Worm (Caenorhabditis elegans) whole organism, young adult: ENCODE results near the gene spo-11.

Experiments used
- B0019.2 ChIP-seq: fragments of 200-800 bp; sonication (Bioruptor generic); conservative IDR thresholded peaks from 2 replicates; pipeline ENCODE4 v1.3.6; 2022; ENCODE audit warnings: missing genetic modification reagents, missing genetic modification characterization, missing compliant biosample characterization
- B0261.1 ChIP-seq: sonication (generic microtip); optimal IDR thresholded peaks from 2 replicates; lab custom pipeline; 2016; ENCODE audit warnings: mild to moderate bottlenecking, missing genetic modification characterization, moderate library complexity, missing compliant biosample characterization
- B0336.3 ChIP-seq: fragments of 200-800 bp; sonication (Bioruptor generic); IDR thresholded peaks from 2 replicates; pipeline ENCODE4 v1.3.6; 2022; ENCODE audit warnings: missing genetic modification characterization, missing compliant biosample characterization
- C17E4.6 ChIP-seq: fragments of 200-800 bp; sonication (Bioruptor generic); IDR thresholded peaks from 2 replicates; pipeline ENCODE4 v1.3.6; 2022; ENCODE audit warnings: missing genetic modification reagents, missing genetic modification characterization, missing compliant biosample characterization
- D2030.7 ChIP-seq: fragments of 200-800 bp; sonication (Bioruptor generic); IDR thresholded peaks from 2 replicates; pipeline ENCODE4 v1.3.6; 2022; ENCODE audit warnings: missing genetic modification reagents, missing genetic modification characterization, missing compliant biosample characterization
- F22D6.2 ChIP-seq: sonication (generic microtip); optimal IDR thresholded peaks from 2 replicates; lab custom pipeline; 2016; ENCODE audit warnings: mild to moderate bottlenecking, missing genetic modification characterization, missing compliant biosample characterization
- F33H1.4 ChIP-seq: fragments of 200-800 bp; sonication (Bioruptor generic); IDR thresholded peaks from 2 replicates; pipeline ENCODE4 v1.3.6; 2022; ENCODE audit warnings: missing genetic modification reagents, missing genetic modification characterization, missing compliant biosample characterization
- F49E8.2 ChIP-seq: sonication (generic microtip); optimal IDR thresholded peaks from 3 replicates; lab custom pipeline; 2017; ENCODE audit warnings: missing genetic modification characterization, mild to moderate bottlenecking, missing compliant biosample characterization, antibody characterized with exemption, moderate library complexity; ENCODE audit not compliant: insufficient read depth
- F57A8.1 ChIP-seq: fragments of 200-800 bp; sonication (Bioruptor generic); optimal IDR thresholded peaks from 2 replicates; lab custom pipeline; 2018; ENCODE audit warnings: mild to moderate bottlenecking, missing genetic modification characterization, moderate library complexity, missing compliant biosample characterization
- K12H6.12 ChIP-seq: fragments of 200-800 bp; sonication (Bioruptor generic); optimal IDR thresholded peaks from 2 replicates; lab custom pipeline; 2018; ENCODE audit warnings: mild to moderate bottlenecking, missing genetic modification characterization, missing compliant biosample characterization
- T07F8.4 ChIP-seq: sonication (generic microtip); optimal IDR thresholded peaks from 2 replicates; lab custom pipeline; 2016; ENCODE audit warnings: mild to moderate bottlenecking, missing genetic modification characterization, moderate library complexity, missing compliant biosample characterization
- Y53F4B.3 ChIP-seq: fragments of 200-800 bp; sonication (Bioruptor generic); IDR thresholded peaks from 2 replicates; pipeline ENCODE4 v1.3.6; 2022; ENCODE audit warnings: missing genetic modification reagents, missing genetic modification characterization, missing compliant biosample characterization
- Y53G8AR.9 ChIP-seq: fragments of 200-800 bp; sonication (Bioruptor generic); conservative IDR thresholded peaks from 2 replicates; pipeline ENCODE4 v1.3.6; 2022; ENCODE audit warnings: missing genetic modification reagents, missing genetic modification characterization, missing compliant biosample characterization
- Y67H2A.10 ChIP-seq: fragments of 200-800 bp; sonication (Bioruptor generic); conservative IDR thresholded peaks from 2 replicates; pipeline ENCODE4 v1.3.6; 2022; ENCODE audit warnings: missing genetic modification reagents, missing genetic modification characterization, missing compliant biosample characterization
- Y95B8A.8 ChIP-seq: fragments of 200-800 bp; sonication (Bioruptor generic); IDR thresholded peaks from 2 replicates; pipeline ENCODE4 v1.3.6; 2022; ENCODE audit warnings: missing genetic modification reagents, missing genetic modification characterization, missing compliant biosample characterization
- akir-1 ChIP-seq: fragments of 200-800 bp; sonication (Bioruptor generic); optimal IDR thresholded peaks from 2 replicates; lab custom pipeline; 2018; ENCODE audit warnings: mild to moderate bottlenecking, missing genetic modification characterization, moderate library complexity, missing compliant biosample characterization
- attf-5 ChIP-seq: fragments of 200-800 bp; sonication (Bioruptor generic); optimal IDR thresholded peaks from 2 replicates; lab custom pipeline; 2018; ENCODE audit warnings: mild to moderate bottlenecking, missing genetic modification characterization, missing compliant biosample characterization
- cebp-2 ChIP-seq: fragments of 200-800 bp; sonication (Bioruptor generic); IDR thresholded peaks from 2 replicates; pipeline ENCODE4 v1.3.6; 2022; ENCODE audit warnings: missing genetic modification characterization, missing compliant biosample characterization
- ceh-91 ChIP-seq: fragments of 200-800 bp; sonication (Bioruptor generic); IDR thresholded peaks from 2 replicates; pipeline ENCODE4 v1.3.6; 2022; ENCODE audit warnings: missing genetic modification reagents, missing genetic modification characterization, missing compliant biosample characterization
- die-1 ChIP-seq: sonication (generic microtip); optimal IDR thresholded peaks from 2 replicates; lab custom pipeline; 2016; ENCODE audit warnings: missing genotype, mild to moderate bottlenecking, missing genetic modification characterization, missing compliant biosample characterization
- dpff-1 ChIP-seq: sonication (generic microtip); optimal IDR thresholded peaks from 2 replicates; lab custom pipeline; 2017; ENCODE audit warnings: mild to moderate bottlenecking, missing genetic modification characterization, missing compliant biosample characterization
- dpl-1 ChIP-seq: fragments of 150-350 bp; optimal IDR thresholded peaks from 2 replicates; lab custom pipeline; 2014; ENCODE audit warnings: missing biosample characterization, missing genetic modification reagents, missing genetic modification characterization
- efl-1 ChIP-seq: fragments of 150-350 bp; optimal IDR thresholded peaks from 2 replicates; lab custom pipeline; 2014; ENCODE audit warnings: missing biosample characterization, missing genetic modification reagents, missing genetic modification characterization
- ekl-4 ChIP-seq: fragments of 200-800 bp; sonication (Bioruptor generic); IDR thresholded peaks from 2 replicates; pipeline ENCODE4 v1.3.6; 2022; ENCODE audit warnings: missing genetic modification reagents, missing genetic modification characterization, missing compliant biosample characterization
- hlh-12 ChIP-seq: sonication (generic microtip); optimal IDR thresholded peaks from 2 replicates; lab custom pipeline; 2016; ENCODE audit warnings: missing genetic modification characterization, missing compliant biosample characterization
- hsf-1 ChIP-seq: fragments of 200-800 bp; sonication (Bioruptor generic); IDR thresholded peaks from 2 replicates; pipeline ENCODE4 v1.3.6; 2022; ENCODE audit warnings: missing genetic modification reagents, missing genetic modification characterization, missing compliant biosample characterization
- let-607 ChIP-seq, 2 experiments: fragments of 200-800 bp in 1 of 2; sonication (Bioruptor generic) in 1 of 2; sonication (generic microtip) in 1 of 2; optimal IDR thresholded peaks; 2 replicates each; lab custom pipeline; 2016 to 2018; ENCODE audit warnings: mild to moderate bottlenecking in 2 of 2, missing compliant biosample characterization in 2 of 2, missing genetic modification characterization in 2 of 2, moderate library complexity in 2 of 2, missing genotype in 1 of 2
- lin-54 ChIP-seq: fragments of 200-800 bp; sonication (Bioruptor generic); optimal IDR thresholded peaks from 2 replicates; lab custom pipeline; 2018; ENCODE audit warnings: mild to moderate bottlenecking, missing genetic modification characterization, missing compliant biosample characterization
- lsl-1 ChIP-seq: fragments of 200-800 bp; sonication (Bioruptor generic); optimal IDR thresholded peaks from 2 replicates; lab custom pipeline; 2018; ENCODE audit warnings: mild to moderate bottlenecking, missing genetic modification characterization, moderate library complexity, missing compliant biosample characterization
- madf-10 ChIP-seq: sonication (generic microtip); optimal IDR thresholded peaks from 2 replicates; lab custom pipeline; 2016; ENCODE audit warnings: mild to moderate bottlenecking, missing genetic modification characterization, missing compliant biosample characterization
- madf-3 ChIP-seq: fragments of 200-800 bp; sonication (Bioruptor generic); IDR thresholded peaks from 2 replicates; pipeline ENCODE4 v1.3.6; 2022; ENCODE audit warnings: missing genetic modification reagents, missing genetic modification characterization, missing compliant biosample characterization
- madf-6 ChIP-seq: fragments of 200-800 bp; sonication (Bioruptor generic); IDR thresholded peaks from 2 replicates; pipeline ENCODE4 v1.3.6; 2022; ENCODE audit warnings: missing genetic modification reagents, missing genetic modification characterization, missing compliant biosample characterization
- madf-8 ChIP-seq: fragments of 200-800 bp; sonication (Bioruptor generic); conservative IDR thresholded peaks from 2 replicates; pipeline ENCODE4 v1.3.6; 2022; ENCODE audit warnings: missing genetic modification reagents, missing genetic modification characterization, missing compliant biosample characterization
- nfyb-1 ChIP-seq: fragments of 200-800 bp; sonication (Bioruptor generic); IDR thresholded peaks from 2 replicates; pipeline ENCODE4 v1.3.6; 2022; ENCODE audit warnings: missing genetic modification reagents, missing genetic modification characterization, missing compliant biosample characterization
- pbrm-1 ChIP-seq: fragments of 200-800 bp; sonication (Bioruptor generic); IDR thresholded peaks from 2 replicates; pipeline ENCODE4 v1.3.6; 2022; ENCODE audit warnings: missing genetic modification reagents, missing genetic modification characterization, missing compliant biosample characterization
- rcor-1 ChIP-seq: fragments of 200-800 bp; sonication (Bioruptor generic); IDR thresholded peaks from 2 replicates; pipeline ENCODE4 v1.3.6; 2022; ENCODE audit warnings: missing genetic modification reagents, missing genetic modification characterization, missing compliant biosample characterization
- rpc-1 ChIP-seq, 2 experiments: fragments of 150-350 bp in 1 of 2; sonication (generic microtip) in 1 of 2; optimal IDR thresholded peaks; 2 replicates each; lab custom pipeline; 2014 to 2018; ENCODE audit warnings: missing biosample characterization in 1 of 2, missing genetic modification characterization in 1 of 2, missing genetic modification reagents in 1 of 2, missing genotype in 1 of 2
- snpc-1.1 ChIP-seq: sonication (generic microtip); optimal IDR thresholded peaks from 2 replicates; lab custom pipeline; 2017; ENCODE audit warnings: missing genetic modification characterization, mild to moderate bottlenecking, missing compliant biosample characterization, antibody characterized with exemption, moderate library complexity, missing genotype, missing genetic modification reagents; ENCODE audit not compliant: insufficient read depth
- snpc-4 ChIP-seq, 5 experiments: fragments of 150-350 bp in 1 of 5; sonication (generic microtip) in 4 of 5; optimal IDR thresholded peaks; 2 replicates each; lab custom pipeline; 2014 to 2018; ENCODE audit warnings: missing genetic modification characterization in 5 of 5, missing biosample characterization in 3 of 5, antibody characterized with exemption in 2 of 5, mild to moderate bottlenecking in 2 of 5, missing compliant biosample characterization in 2 of 5, missing genotype in 2 of 5, moderate library complexity in 2 of 5, missing genetic modification reagents in 1 of 5
- tlf-1 ChIP-seq: fragments of 200-800 bp; sonication (Bioruptor generic); optimal IDR thresholded peaks from 2 replicates; lab custom pipeline; 2018; ENCODE audit warnings: mild to moderate bottlenecking, missing genetic modification characterization, missing compliant biosample characterization
- unc-130 ChIP-seq: sonication (generic microtip); optimal IDR thresholded peaks from 2 replicates; lab custom pipeline; 2016; ENCODE audit warnings: missing genetic modification reagents, missing genetic modification characterization, missing compliant biosample characterization
- xnd-1 ChIP-seq: sonication (generic microtip); optimal IDR thresholded peaks from 2 replicates; lab custom pipeline; 2016; ENCODE audit warnings: missing genotype, missing genetic modification reagents, missing genetic modification characterization, missing compliant biosample characterization
- ztf-28 ChIP-seq: fragments of 200-800 bp; sonication (Bioruptor generic); IDR thresholded peaks from 2 replicates; pipeline ENCODE4 v1.3.6; 2022; ENCODE audit warnings: missing genetic modification reagents, missing genetic modification characterization, missing compliant biosample characterization
- ztf-6 ChIP-seq: fragments of 200-800 bp; sonication (Bioruptor generic); IDR thresholded peaks from 2 replicates; pipeline ENCODE4 v1.3.6; 2022; ENCODE audit warnings: missing genetic modification reagents, missing genetic modification characterization, missing compliant biosample characterization

Gene spo-11

DNA sequence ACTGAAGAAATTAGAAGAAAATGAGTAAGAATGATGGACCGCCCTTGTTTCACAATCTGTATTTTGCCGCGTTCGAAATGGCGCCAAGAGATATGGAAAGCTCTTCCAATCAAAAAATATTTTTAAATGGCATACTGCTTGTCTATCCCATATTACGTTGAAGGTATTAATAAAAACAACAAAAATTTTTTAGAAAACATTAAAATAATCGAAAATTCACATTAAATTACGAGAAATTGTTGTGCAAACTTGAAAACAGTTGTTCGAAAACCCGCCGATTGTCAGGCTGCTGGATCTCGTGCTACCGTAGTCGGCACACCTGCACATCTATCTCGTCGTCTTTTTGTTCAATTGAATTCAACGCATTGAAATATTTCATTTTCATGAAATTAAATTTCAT lies 41.1 kb downstream of the spo-11 start, which contains the start of gene klc-1:
Gene klc-1 (plus strand): TSS at position 127 of the 400 bp plus-strand sequence.
- TF ChIP-seq D2030.7: peak; percentile 62
- TF ChIP-seq snpc-1.1 (tag; lab: Kevin White, UChicago): peak; percentile 15
- TF ChIP-seq lsl-1 (GFP tag; lab: Kevin White, UChicago): peak; percentile 80
- TF ChIP-seq ekl-4 (GFP tag; lab: Robert Waterston, UW): 0 out of 2 replicates have a peak, but pooled peaks have one; percentile 15
- TF ChIP-seq madf-3 (GFP tag; lab: Robert Waterston, UW): 0 out of 2 replicates have a peak, but pooled peaks have one; percentile 45
- TF ChIP-seq ztf-28 (GFP tag; lab: Robert Waterston, UW): no peak
- TF ChIP-seq hsf-1 (GFP tag; lab: Robert Waterston, UW): peak; percentile 75; the same call in 1 of the 2 replicates
- TF ChIP-seq F22D6.2: no peak
- TF ChIP-seq madf-8 (GFP tag; lab: Robert Waterston, UW): peak; percentile 81
- peak; percentile 55; the same call in 1 of the 2 replicates for TF ChIP-seq C17E4.6 (GFP tag; lab: Robert Waterston, UW)
- peak; percentile 69 for TF ChIP-seq F33H1.4 (GFP tag; lab: Robert Waterston, UW)
- TF ChIP-seq F49E8.2 (tag; lab: Kevin White, UChicago): peak; percentile 57
- peak; percentile 62 for TF ChIP-seq dpl-1 (GFP tag; lab: Kevin White, UChicago)
- TF ChIP-seq efl-1 (GFP tag; lab: Kevin White, UChicago): peak; percentile 93
- TF ChIP-seq tlf-1 (GFP tag; lab: Kevin White, UChicago): peak; percentile 27
- no peak for TF ChIP-seq B0336.3 (GFP tag; lab: Robert Waterston, UW)
- TF ChIP-seq ceh-91 (GFP tag; lab: Robert Waterston, UW): peak; percentile 70
- TF ChIP-seq snpc-4 (GFP tag; optimal IDR thresholded peaks at IDR 0.05; lab: Kevin White, UChicago): no peak
- TF ChIP-seq snpc-4 (tag; optimal IDR thresholded peaks at IDR 0.05; lab: Kevin White, UChicago): peak in 1 of 4 experiments; percentile 57
- peak; percentile 60 for TF ChIP-seq xnd-1 (tag; lab: Kevin White, UChicago)
- TF ChIP-seq Y53F4B.3 (GFP tag; lab: Robert Waterston, UW): 0 out of 2 replicates have a peak, but pooled peaks have one; percentile 6
- peak; percentile 21; the same call in 1 of the 2 replicates for TF ChIP-seq pbrm-1 (GFP tag; lab: Robert Waterston, UW)
- TF ChIP-seq madf-6 (GFP tag; lab: Robert Waterston, UW): peak; percentile 94
- TF ChIP-seq K12H6.12 (tag; lab: Kevin White, UChicago): no peak
- peak; percentile 22 for TF ChIP-seq unc-130 (GFP tag; lab: Kevin White, UChicago)
- no peak for TF ChIP-seq Y95B8A.8 (GFP tag; lab: Robert Waterston, UW)
- peak; percentile 27 for TF ChIP-seq lin-54 (GFP tag; lab: Kevin White, UChicago)
- no peak for TF ChIP-seq rpc-1 (optimal IDR thresholded peaks at IDR 0.05; lab: Kevin White, UChicago)
- no peak for TF ChIP-seq rpc-1 (tag; optimal IDR thresholded peaks at IDR 0.05; lab: Kevin White, UChicago)
- 0 out of 2 replicates have a peak, but pooled peaks have one; percentile 5 for TF ChIP-seq B0019.2 (GFP tag; lab: Robert Waterston, UW)

DNA sequence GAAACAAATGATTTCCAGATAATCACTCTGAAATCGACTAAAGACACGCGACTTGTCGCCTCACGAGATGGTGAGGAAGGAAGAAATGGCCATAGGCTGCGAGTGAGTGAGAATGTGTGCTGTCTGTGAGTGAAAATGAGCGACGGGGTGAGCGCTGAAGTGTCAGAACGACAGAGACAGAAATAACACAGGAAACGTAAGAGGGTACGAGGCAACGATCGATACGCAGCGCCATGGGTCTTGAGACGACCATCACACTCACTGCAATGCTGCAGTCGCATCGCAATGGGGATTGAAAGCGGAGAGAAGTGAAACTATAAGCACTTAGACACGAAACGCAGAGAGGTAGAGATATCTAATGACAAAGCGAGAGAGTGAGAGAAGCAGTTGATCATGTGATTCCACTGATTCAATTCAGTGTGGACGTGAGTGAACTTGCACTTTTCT lies 41.9 kb downstream of the spo-11 start:
- TF ChIP-seq madf-10 (tag; lab: Kevin White, UChicago) (peak; percentile 84), cebp-2 (no peak), die-1 (tag; lab: Kevin White, UChicago) (peak; percentile 70), nfyb-1 (GFP tag; lab: Robert Waterston, UW) (peak; percentile 90), B0261.1 (tag; lab: Kevin White, UChicago) (peak; percentile 8), ztf-6 (GFP tag; lab: Robert Waterston, UW) (no peak; the same call in 1 of the 2 replicates), dpff-1 (no peak), Y53G8AR.9 (GFP tag; lab: Robert Waterston, UW) (no peak), madf-8 (GFP tag; lab: Robert Waterston, UW) (no peak), Y53F4B.3 (GFP tag; lab: Robert Waterston, UW) (no peak), C17E4.6 (GFP tag; lab: Robert Waterston, UW) (0 out of 2 replicates have a peak, but pooled peaks have one; percentile 41), F57A8.1 (GFP tag; lab: Kevin White, UChicago) (no peak), let-607 (tag; optimal IDR thresholded peaks at IDR 0.05; lab: Kevin White, UChicago) (peak; percentile 85 to 87), hlh-12 (no peak), tlf-1 (GFP tag; lab: Kevin White, UChicago) (peak; percentile 81), T07F8.4 (peak; percentile 59), attf-5 (peak; percentile 89), rcor-1 (peak; percentile 63), akir-1 (GFP tag; lab: Kevin White, UChicago) (peak; percentile 51), F33H1.4 (GFP tag; lab: Robert Waterston, UW) (peak; percentile 62), Y67H2A.10 (GFP tag; lab: Robert Waterston, UW) (peak; percentile 54; the same call in 1 of the 2 replicates)
